Fruit fly (Drosophila melanogaster): Measurements from ENCODE around the gene nes.

Gene nes

dm6 chr3L:19265761-19266160, 5.3 kb upstream of the nes start, which contains the start of gene CG45081:
Gene CG45081 (plus strand): TSS chr3L:19266061.
- TF ChIP-seq bab1 (GFP tag; optimal IDR thresholded peaks at IDR 0.05) (no peak), cic (GFP tag; optimal IDR thresholded peaks at IDR 0.05) (peak; percentile 5), toe (GFP tag; optimal IDR thresholded peaks at IDR 0.05) (no peak)

DNA sequence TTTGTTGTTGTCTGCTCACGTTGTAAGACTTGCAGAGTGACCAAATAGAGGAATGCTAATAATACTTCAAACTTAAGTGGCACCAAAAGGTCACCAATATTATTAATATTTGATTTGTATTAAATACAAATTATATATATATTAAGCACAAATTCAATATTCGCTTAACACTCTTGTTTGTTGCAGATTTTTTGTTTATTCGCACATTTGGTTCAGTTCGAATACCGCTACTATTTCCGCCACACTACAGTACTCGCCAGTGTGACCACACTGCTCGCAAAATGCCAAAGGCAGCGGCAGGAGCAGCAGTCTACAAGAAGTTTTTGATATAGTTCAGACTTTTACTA, 3.6 kb upstream of the nes start, which contains the start of gene Max:
Gene Max (minus strand): TSS at position 44 of the 347 bp plus-strand sequence.
- TF ChIP-seq cnc (optimal IDR thresholded peaks at IDR 0.05) = no peak
- TF ChIP-seq bab1 (GFP tag; optimal IDR thresholded peaks at IDR 0.05) = peak; percentile 77
- peak; percentile 21 for TF ChIP-seq cic (GFP tag; optimal IDR thresholded peaks at IDR 0.05)
- peak; percentile 36 for TF ChIP-seq Mnt (GFP tag; optimal IDR thresholded peaks at IDR 0.05)
- TF ChIP-seq Crg-1 (GFP tag; optimal IDR thresholded peaks at IDR 0.05) = peak; percentile 8
- TF ChIP-seq CG7045 (GFP tag; optimal IDR thresholded peaks at IDR 0.05) = peak; percentile 62
- no peak for TF ChIP-seq ovo (GFP tag; optimal IDR thresholded peaks at IDR 0.05)
- peak; percentile 32 for TF ChIP-seq CG1620 (GFP tag; optimal IDR thresholded peaks at IDR 0.05)
- TF ChIP-seq pad (GFP tag; optimal IDR thresholded peaks at IDR 0.05) = peak; percentile 43
- TF ChIP-seq kay (GFP tag; ENCODE audit: borderline replicate concordance) = peak; percentile 71
- TF ChIP-seq CG33017 (tag; optimal IDR thresholded peaks at IDR 0.05) = peak; percentile 77
- TF ChIP-seq CG5204 (GFP tag; optimal IDR thresholded peaks at IDR 0.05) = no peak
- peak; percentile 74 for TF ChIP-seq CG7101 (tag; optimal IDR thresholded peaks at IDR 0.05)
- TF ChIP-seq toe (GFP tag; optimal IDR thresholded peaks at IDR 0.05) = no peak
- no peak for TF ChIP-seq Clk (GFP tag; optimal IDR thresholded peaks at IDR 0.05)
- TF ChIP-seq CG14711 (tag; optimal IDR thresholded peaks at IDR 0.05) = peak; percentile 77
- TF ChIP-seq Hr96 (GFP tag; optimal IDR thresholded peaks at IDR 0.05) = no peak
- peak; percentile 73 for TF ChIP-seq CG12768 (GFP tag; optimal IDR thresholded peaks at IDR 0.05)
- TF ChIP-seq CG11617 (GFP tag; optimal IDR thresholded peaks at IDR 0.05) = peak; percentile 77
- TF ChIP-seq tj (GFP tag; optimal IDR thresholded peaks at IDR 0.05) = peak; percentile 46

DNA sequence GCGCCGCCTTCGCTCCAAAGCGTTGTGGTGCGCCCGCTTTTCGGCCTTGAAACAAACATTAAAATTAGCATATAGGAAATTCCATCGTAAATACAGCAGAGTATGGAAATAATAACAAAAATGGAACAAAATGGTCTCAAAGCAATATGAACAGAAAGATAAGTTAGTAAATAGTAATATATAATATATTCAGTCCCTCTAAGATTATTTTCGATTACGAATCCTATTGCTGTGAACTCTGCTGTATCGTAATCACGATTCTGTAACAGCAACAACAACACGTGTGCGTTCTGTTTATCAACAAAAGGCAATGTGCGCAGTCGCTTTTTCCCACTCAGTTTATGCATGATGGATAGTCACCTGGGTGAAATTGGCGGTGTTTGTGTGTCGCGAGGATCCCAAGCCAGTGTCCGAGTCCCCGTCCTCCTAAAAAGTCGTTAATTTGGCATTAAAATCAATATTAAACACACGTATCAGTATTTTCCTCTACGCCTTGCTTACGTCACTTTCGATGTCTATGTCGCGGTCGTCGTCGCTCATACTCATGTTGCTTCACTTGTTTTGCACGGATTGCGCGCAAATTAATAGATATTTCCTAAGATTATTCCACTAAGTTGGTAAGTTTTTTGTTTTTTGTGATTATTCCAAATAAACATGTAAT, 3.1 kb upstream of the nes start, which contains the start of the genes CG42374 and Mettl5:
Gene CG42374 (plus strand): TSS at position 287 of the 661 bp plus-strand sequence.
Gene Mettl5 (plus strand): TSS at position 287 of the 661 bp plus-strand sequence.
- TF ChIP-seq Mnt (GFP tag; optimal IDR thresholded peaks at IDR 0.05) (peak; percentile 92), CG7101 (tag; optimal IDR thresholded peaks at IDR 0.05) (no peak), CG7045 (GFP tag; optimal IDR thresholded peaks at IDR 0.05) (peak; percentile 1)

DNA sequence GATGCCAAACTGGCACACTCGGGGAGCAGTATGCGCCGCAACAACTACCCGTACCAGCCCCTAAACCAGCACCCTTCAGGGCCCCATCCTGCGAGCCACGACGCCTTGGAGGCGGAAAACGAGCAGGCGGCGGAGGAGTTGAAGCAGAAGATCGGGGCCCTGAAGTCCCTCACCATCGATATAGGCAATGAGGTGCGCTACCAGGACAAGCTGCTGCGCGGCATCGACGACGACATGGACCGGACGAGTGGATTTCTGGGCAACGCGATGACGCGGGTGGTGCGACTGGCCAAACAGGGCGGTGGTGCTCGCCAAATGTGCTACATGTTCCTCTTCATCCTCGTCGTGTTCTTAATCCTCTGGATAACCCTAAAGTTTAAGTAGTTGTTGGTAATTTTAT, 1.2 kb upstream of the nes start:
- TF ChIP-seq CG11617 (GFP tag; optimal IDR thresholded peaks at IDR 0.05) = no peak
- TF ChIP-seq CG5204 (GFP tag; optimal IDR thresholded peaks at IDR 0.05) = no peak
- no peak for TF ChIP-seq CG14711 (tag; optimal IDR thresholded peaks at IDR 0.05)
- no peak for TF ChIP-seq bab1 (GFP tag; optimal IDR thresholded peaks at IDR 0.05)
- TF ChIP-seq Mnt (GFP tag; optimal IDR thresholded peaks at IDR 0.05) = no peak
- no peak for TF ChIP-seq ovo (GFP tag; optimal IDR thresholded peaks at IDR 0.05)
- TF ChIP-seq CG1620 (GFP tag; optimal IDR thresholded peaks at IDR 0.05) = no peak
- no peak for TF ChIP-seq CG12768 (GFP tag; optimal IDR thresholded peaks at IDR 0.05)
- TF ChIP-seq Crg-1 (GFP tag; optimal IDR thresholded peaks at IDR 0.05) = no peak
- TF ChIP-seq toe (GFP tag; optimal IDR thresholded peaks at IDR 0.05) = no peak
- TF ChIP-seq tj (GFP tag; optimal IDR thresholded peaks at IDR 0.05) = no peak

dm6 chr3L:19261213-19261612, 734 bp upstream of the nes start, which contains the start of gene Bet1:
Gene Bet1 (plus strand): TSS chr3L:19261394.
- no peak for TF ChIP-seq CG11617 (GFP tag; optimal IDR thresholded peaks at IDR 0.05)

dm6 chr3L:19258199-19258598, 2.3 kb downstream of the nes start:
- no peak for TF ChIP-seq cnc (optimal IDR thresholded peaks at IDR 0.05)
- TF ChIP-seq kay (GFP tag; ENCODE audit: borderline replicate concordance) = no peak
- peak; percentile 6 for TF ChIP-seq cic (GFP tag; optimal IDR thresholded peaks at IDR 0.05)

dm6 chr3L:19254715-19255428, 5.6 kb downstream of the nes start, which contains the start of the genes mRpL21 and rept:
Gene mRpL21 (minus strand): TSS chr3L:19255061.
Gene rept (plus strand): TSS chr3L:19255340.
- TF ChIP-seq cnc (optimal IDR thresholded peaks at IDR 0.05) = no peak
- peak; percentile 48 for TF ChIP-seq ovo (GFP tag; optimal IDR thresholded peaks at IDR 0.05)
- TF ChIP-seq CG7101 (tag; optimal IDR thresholded peaks at IDR 0.05) = peak; percentile 74
- TF ChIP-seq CG14711 (tag; optimal IDR thresholded peaks at IDR 0.05) = peak; percentile 41
- no peak for TF ChIP-seq CG5204 (GFP tag; optimal IDR thresholded peaks at IDR 0.05)
- no peak for TF ChIP-seq kay (GFP tag; ENCODE audit: borderline replicate concordance)
- TF ChIP-seq CG1620 (GFP tag; optimal IDR thresholded peaks at IDR 0.05) = peak; percentile 78
- TF ChIP-seq Hr96 (GFP tag; optimal IDR thresholded peaks at IDR 0.05) = peak; percentile 64
- TF ChIP-seq Mnt (GFP tag; optimal IDR thresholded peaks at IDR 0.05) = peak; percentile 97
- TF ChIP-seq CG12768 (GFP tag; optimal IDR thresholded peaks at IDR 0.05) = peak; percentile 76
- TF ChIP-seq CG11617 (GFP tag; optimal IDR thresholded peaks at IDR 0.05) = peak; percentile 61
- no peak for TF ChIP-seq Clk (GFP tag; optimal IDR thresholded peaks at IDR 0.05)
- peak; percentile 23 for TF ChIP-seq tj (GFP tag; optimal IDR thresholded peaks at IDR 0.05)
- peak; percentile 34 for TF ChIP-seq bab1 (GFP tag; optimal IDR thresholded peaks at IDR 0.05)
- peak; percentile 54 for TF ChIP-seq CG33017 (tag; optimal IDR thresholded peaks at IDR 0.05)
- TF ChIP-seq toe (GFP tag; optimal IDR thresholded peaks at IDR 0.05) = peak; percentile 73
- peak; percentile 64 for TF ChIP-seq pad (GFP tag; optimal IDR thresholded peaks at IDR 0.05)
- peak; percentile 19 for TF ChIP-seq cic (GFP tag; optimal IDR thresholded peaks at IDR 0.05)
- peak; percentile 63 for TF ChIP-seq CG7045 (GFP tag; optimal IDR thresholded peaks at IDR 0.05)
- peak; percentile 75 for TF ChIP-seq Crg-1 (GFP tag; optimal IDR thresholded peaks at IDR 0.05)
